Fruit fly (Drosophila melanogaster) whole organism, embryonic: ENCODE results near the gene NdufA3.

Source experiments
- Atf6 ChIP-seq: fragments of 200-800 bp; sonication (Bioruptor generic); IDR thresholded peaks from 2 replicates; pipeline ENCODE4 v1.3.6; 2022; ENCODE audit warnings: missing biosample characterization, missing genetic modification characterization
- CG10366 ChIP-seq: fragments of 200-800 bp; sonication (Bioruptor generic); IDR thresholded peaks from 2 replicates; pipeline ENCODE4 v1.3.6; 2022; ENCODE audit warnings: missing biosample characterization, missing genetic modification characterization
- CG10543 ChIP-seq: fragments of 200-800 bp; sonication (Bioruptor generic); optimal IDR thresholded peaks from 3 replicates; lab custom pipeline; 2017; ENCODE audit warnings: missing biosample characterization, mild to moderate bottlenecking, missing genetic modification characterization, moderate library complexity
- CG13287 ChIP-seq: fragments of 200-800 bp; sonication (Bioruptor generic); IDR thresholded peaks from 2 replicates; pipeline ENCODE4 v1.3.6; 2022; ENCODE audit warnings: missing biosample characterization, missing genetic modification characterization; ENCODE audit not compliant: partially characterized antibody
- CG13424 ChIP-seq: fragments of 200-800 bp; sonication (Bioruptor generic); optimal IDR thresholded peaks from 2 replicates; lab custom pipeline; 2019; ENCODE audit warnings: missing biosample characterization, mild to moderate bottlenecking, missing genetic modification characterization, moderate library complexity
- CG14860 ChIP-seq: fragments of 200-800 bp; sonication (Bioruptor generic); IDR thresholded peaks from 3 replicates; pipeline ENCODE4 v1.3.6; 2022; ENCODE audit warnings: missing biosample characterization, missing genetic modification characterization; ENCODE audit not compliant: partially characterized antibody
- CG15514 ChIP-seq: fragments of 200-800 bp; sonication (Bioruptor generic); optimal IDR thresholded peaks from 3 replicates; lab custom pipeline; 2017; ENCODE audit warnings: missing biosample characterization, missing genetic modification characterization, mild to moderate bottlenecking, moderate library complexity, missing genetic modification reagents
- CG16813 ChIP-seq: fragments of 200-800 bp; sonication (Bioruptor generic); IDR thresholded peaks from 3 replicates; pipeline ENCODE4 v1.3.6; 2022; ENCODE audit warnings: missing biosample characterization, missing genetic modification characterization; ENCODE audit not compliant: partially characterized antibody
- CG2678 ChIP-seq: fragments of 200-800 bp; sonication (Bioruptor generic); optimal IDR thresholded peaks from 3 replicates; lab custom pipeline; 2019; ENCODE audit warnings: missing biosample characterization, mild to moderate bottlenecking, missing genetic modification characterization, moderate library complexity
- CG30020 ChIP-seq: fragments of 200-800 bp; optimal IDR thresholded peaks from 2 replicates; lab custom pipeline; 2019; ENCODE audit warnings: missing biosample characterization, mild to moderate bottlenecking, missing genetic modification characterization, moderate library complexity
- CG32532 ChIP-seq: fragments of 200-800 bp; sonication (Bioruptor generic); IDR thresholded peaks from 2 replicates; pipeline ENCODE4 v1.3.6; 2022; ENCODE audit warnings: missing biosample characterization, missing genetic modification characterization
- CG34224 ChIP-seq: fragments of 200-800 bp; sonication (Bioruptor generic); IDR thresholded peaks from 3 replicates; pipeline ENCODE4 v1.3.6; 2022; ENCODE audit warnings: missing biosample characterization, missing genetic modification characterization; ENCODE audit not compliant: partially characterized antibody
- CG6791 ChIP-seq: fragments of 200-800 bp; sonication (Bioruptor generic); IDR thresholded peaks from 3 replicates; pipeline ENCODE4 v1.3.6; 2022; ENCODE audit warnings: missing biosample characterization, missing genetic modification characterization; ENCODE audit not compliant: partially characterized antibody
- CG7963 ChIP-seq: fragments of 200-800 bp; sonication (Bioruptor generic); IDR thresholded peaks from 3 replicates; pipeline ENCODE4 v1.3.6; 2022; ENCODE audit warnings: missing biosample characterization, missing genetic modification characterization; ENCODE audit not compliant: partially characterized antibody
- CrebB ChIP-seq: fragments of 200-800 bp; sonication (Bioruptor generic); optimal IDR thresholded peaks from 3 replicates; lab custom pipeline; 2018; ENCODE audit warnings: missing biosample characterization, mild to moderate bottlenecking, missing genetic modification characterization
- D19A ChIP-seq: fragments of 200-800 bp; optimal IDR thresholded peaks from 3 replicates; lab custom pipeline; 2019; ENCODE audit warnings: missing biosample characterization, mild to moderate bottlenecking, missing genetic modification characterization, moderate library complexity
- Doc3 ChIP-seq: fragments of 200-800 bp; sonication (Bioruptor generic); IDR thresholded peaks from 3 replicates; pipeline ENCODE4 v1.3.6; 2022; ENCODE audit warnings: missing biosample characterization, missing genetic modification characterization; ENCODE audit not compliant: partially characterized antibody
- Fer3 ChIP-seq: fragments of 200-800 bp; sonication (Bioruptor generic); optimal IDR thresholded peaks from 2 replicates; lab custom pipeline; 2018; ENCODE audit warnings: missing biosample characterization, mild to moderate bottlenecking, missing genetic modification characterization, moderate library complexity
- Gug ChIP-seq: fragments of 200-800 bp; sonication (Bioruptor generic); IDR thresholded peaks from 4 replicates; pipeline ENCODE4 v1.3.6; 2022; ENCODE audit warnings: missing biosample characterization, missing genetic modification characterization
- HLH4C ChIP-seq: fragments of 200-800 bp; sonication (Bioruptor generic); IDR thresholded peaks from 3 replicates; pipeline ENCODE4 v1.3.6; 2022; ENCODE audit warnings: missing biosample characterization, missing genetic modification characterization; ENCODE audit not compliant: partially characterized antibody
- Hr39 ChIP-seq: fragments of >200 bp; optimal IDR thresholded peaks from 2 replicates; lab custom pipeline; 2017
- Lim3 ChIP-seq: fragments of 200-800 bp; sonication (Bioruptor generic); IDR thresholded peaks from 2 replicates; pipeline ENCODE4 v1.3.6; 2022; ENCODE audit warnings: missing biosample characterization, missing genetic modification characterization
- Myb ChIP-seq: fragments of 200-800 bp; sonication (Bioruptor generic); optimal IDR thresholded peaks from 2 replicates; lab custom pipeline; 2016; ENCODE audit warnings: missing biosample characterization, missing genetic modification characterization
- NC2β ChIP-seq: fragments of 200-800 bp; sonication (Bioruptor generic); optimal IDR thresholded peaks from 2 replicates; lab custom pipeline; 2016; ENCODE audit warnings: missing biosample characterization, missing genetic modification characterization
- Neu2 ChIP-seq: fragments of 200-800 bp; sonication (Bioruptor generic); optimal IDR thresholded peaks from 3 replicates; lab custom pipeline; 2016; ENCODE audit warnings: missing biosample characterization, missing genetic modification characterization, borderline replicate concordance
- Nf-YA ChIP-seq: fragments of 200-800 bp; sonication (Bioruptor generic); IDR thresholded peaks from 2 replicates; pipeline ENCODE4 v1.3.6; 2022; ENCODE audit warnings: missing biosample characterization, missing genetic modification characterization
- Six4 ChIP-seq: fragments of 200-800 bp; sonication (Bioruptor generic); optimal IDR thresholded peaks from 2 replicates; lab custom pipeline; 2016; ENCODE audit warnings: missing biosample characterization, missing genetic modification characterization
- Sox102F ChIP-seq: fragments of 200-800 bp; sonication (Bioruptor generic); optimal IDR thresholded peaks from 2 replicates; lab custom pipeline; 2018; ENCODE audit warnings: missing biosample characterization, mild to moderate bottlenecking, missing genetic modification characterization, moderate library complexity
- Trl ChIP-seq, 3 experiments: fragments of >200 bp in 2 of 3; fragments of 200-800 bp in 1 of 3; sonication (Bioruptor generic) in 1 of 3; optimal IDR thresholded peaks; 2 replicates in 1 of 3; 3 replicates in 2 of 3; lab custom pipeline; 2016 to 2017; ENCODE audit warnings: missing biosample characterization in 1 of 3, missing genetic modification characterization in 1 of 3
- Usf ChIP-seq: fragments of 200-800 bp; sonication (Bioruptor generic); optimal IDR thresholded peaks from 2 replicates; lab custom pipeline; 2017; ENCODE audit warnings: missing genotype, missing biosample characterization, missing genetic modification characterization
- Vsx1 ChIP-seq: fragments of 200-800 bp; sonication (Bioruptor generic); optimal IDR thresholded peaks from 2 replicates; lab custom pipeline; 2017; ENCODE audit warnings: missing biosample characterization, mild to moderate bottlenecking, missing genetic modification characterization, missing genetic modification reagents
- ato ChIP-seq: fragments of 200-800 bp; sonication (Bioruptor generic); IDR thresholded peaks from 2 replicates; pipeline ENCODE4 v1.3.6; 2022; ENCODE audit warnings: missing biosample characterization, missing genetic modification characterization; ENCODE audit not compliant: partially characterized antibody
- bsh ChIP-seq, 2 experiments: fragments of 200-800 bp; sonication (Bioruptor generic); optimal IDR thresholded peaks; 2 replicates each; lab custom pipeline; 2017 to 2018; ENCODE audit warnings: mild to moderate bottlenecking in 2 of 2, missing biosample characterization in 2 of 2, missing genetic modification characterization in 2 of 2, moderate library complexity in 1 of 2
- dysf ChIP-seq: fragments of 200-800 bp; sonication (Bioruptor generic); IDR thresholded peaks from 3 replicates; pipeline ENCODE4 v1.3.6; 2022; ENCODE audit warnings: missing biosample characterization, missing genetic modification characterization
- exex ChIP-seq: fragments of 200-800 bp; sonication (Bioruptor generic); optimal IDR thresholded peaks from 4 replicates; lab custom pipeline; 2018; ENCODE audit warnings: missing biosample characterization, mild to moderate bottlenecking, missing genetic modification characterization, moderate library complexity
- gfzf ChIP-seq: fragments of 200-800 bp; sonication (Bioruptor generic); optimal IDR thresholded peaks from 2 replicates; lab custom pipeline; 2016; ENCODE audit warnings: missing biosample characterization, mild to moderate bottlenecking, missing genetic modification characterization, moderate library complexity
- klu ChIP-seq: fragments of 200-800 bp; sonication (Bioruptor generic); IDR thresholded peaks from 2 replicates; pipeline ENCODE4 v1.3.6; 2022; ENCODE audit warnings: missing biosample characterization, missing genetic modification characterization
- pfk ChIP-seq: fragments of 200-800 bp; sonication (Bioruptor generic); optimal IDR thresholded peaks from 2 replicates; lab custom pipeline; 2018; ENCODE audit warnings: missing biosample characterization, mild to moderate bottlenecking, missing genetic modification characterization, moderate library complexity
- pita ChIP-seq: fragments of 200-800 bp; sonication (Bioruptor generic); optimal IDR thresholded peaks from 2 replicates; lab custom pipeline; 2017; ENCODE audit warnings: missing biosample characterization, mild to moderate bottlenecking, missing genetic modification characterization
- sens ChIP-seq: fragments of 200-800 bp; sonication (Bioruptor generic); peaks from one replicate; lab custom pipeline; 2016; ENCODE audit warnings: missing biosample characterization, missing genetic modification characterization
- sim ChIP-seq: fragments of 200-800 bp; sonication (Bioruptor generic); IDR thresholded peaks from 2 replicates; pipeline ENCODE4 v1.3.6; 2022; ENCODE audit warnings: missing biosample characterization, missing genetic modification characterization
- so ChIP-seq: fragments of 200-800 bp; sonication (Bioruptor generic); IDR thresholded peaks from 3 replicates; pipeline ENCODE4 v1.3.6; 2022; ENCODE audit warnings: missing biosample characterization, missing genetic modification characterization
- tin ChIP-seq: fragments of 200-800 bp; sonication (Bioruptor generic); optimal IDR thresholded peaks from 3 replicates; lab custom pipeline; 2016; ENCODE audit warnings: missing biosample characterization, missing genetic modification characterization
- trem ChIP-seq: fragments of 200-800 bp; optimal IDR thresholded peaks from 3 replicates; lab custom pipeline; 2019; ENCODE audit warnings: missing biosample characterization, mild to moderate bottlenecking, missing genetic modification characterization, moderate library complexity
- vvl ChIP-seq: fragments of 200-800 bp; sonication (Bioruptor generic); IDR thresholded peaks from 2 replicates; pipeline ENCODE4 v1.3.6; 2022; ENCODE audit warnings: missing biosample characterization, missing genetic modification characterization

The NdufA3 gene

DNA sequence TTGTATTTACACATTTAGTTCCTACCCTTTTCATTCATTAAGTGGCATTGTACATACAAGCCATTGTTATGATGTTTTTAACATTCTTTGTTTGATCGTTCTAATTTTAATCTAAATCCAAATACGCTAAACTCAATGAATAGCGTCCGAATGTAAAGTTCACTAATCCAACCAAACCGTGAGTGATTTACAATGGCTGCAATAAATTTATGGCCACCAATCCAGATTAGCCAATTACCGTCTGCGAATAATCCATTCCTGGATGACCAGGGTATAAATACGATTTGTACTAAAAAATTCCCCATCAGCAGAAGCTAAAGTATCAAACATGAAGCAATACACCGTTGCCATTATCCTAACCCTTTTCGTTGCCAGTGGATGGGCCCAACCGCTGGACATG is 31.5 kb upstream of the NdufA3 start, which contains the start of gene CG12057:
CG12057 (plus strand) TSS at position 301 of the 400 bp plus-strand sequence.
- TF ChIP-seq CG2678, result no peak
- TF ChIP-seq NC2β, result no peak
- no peak for TF ChIP-seq CG13424
- TF ChIP-seq Fer3 (tag; lab: Kevin White, UChicago), result no peak
- no peak for TF ChIP-seq Lim3 (GFP tag; lab: Robert Waterston, UW)
- TF ChIP-seq so, result no peak
- no peak for TF ChIP-seq Gug
- no peak for TF ChIP-seq bsh (GFP tag; optimal IDR thresholded peaks at IDR 0.05; lab: Kevin White, UChicago)
- no peak for TF ChIP-seq vvl (GFP tag; lab: Robert Waterston, UW)
- no peak for TF ChIP-seq Hr39
- no peak for TF ChIP-seq Sox102F (GFP tag; lab: Kevin White, UChicago)
- no peak for TF ChIP-seq CG10543
- TF ChIP-seq Neu2 (GFP tag; lab: Kevin White, UChicago), result no peak
- TF ChIP-seq, all 482 proteins: peak for 0

DNA sequence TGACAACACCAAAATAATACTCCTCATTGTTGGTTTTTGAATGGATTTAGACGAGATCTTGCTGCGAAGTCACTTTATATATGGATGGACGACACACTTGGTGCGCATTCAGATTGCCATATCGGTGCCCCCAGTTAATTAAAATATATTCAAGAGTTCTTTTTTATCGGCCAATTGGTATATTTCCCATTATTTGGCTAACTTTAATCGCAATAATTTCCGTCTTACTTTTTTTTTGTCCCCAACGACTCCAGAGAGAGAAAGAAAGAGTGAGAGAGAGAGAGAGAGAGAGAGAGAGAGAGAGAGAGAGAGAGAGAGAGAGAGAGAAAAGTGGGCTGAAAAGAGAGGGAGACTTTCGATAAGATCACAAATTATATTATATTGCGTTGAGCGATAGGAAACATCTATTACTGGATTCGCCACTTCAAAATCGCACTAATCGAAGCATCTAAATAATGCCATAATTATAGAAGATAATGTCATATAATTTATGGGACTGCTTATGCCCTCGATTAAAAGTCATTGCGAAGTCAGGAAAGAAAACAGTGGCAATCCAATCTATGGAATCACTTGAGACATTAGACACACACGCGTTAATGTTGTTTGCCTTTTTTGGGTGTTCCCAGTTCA is 30.8 kb upstream of the NdufA3 start, which contains the start of gene CG12115:
CG12115 (minus strand) TSS at position 51 of the 630 bp plus-strand sequence.
- TF ChIP-seq CG15514 (GFP tag; lab: Kevin White, UChicago), result peak; percentile 2
- peak; percentile 32 for TF ChIP-seq sens (GFP tag; lab: Kevin White, UChicago)
- no peak for TF ChIP-seq CG10366 (GFP tag; lab: Robert Waterston, UW)
- TF ChIP-seq Trl (optimal IDR thresholded peaks at IDR 0.05; lab: Kevin White, UChicago), result peak in 1 of 2 experiments; percentile 80
- TF ChIP-seq Trl (GFP tag; optimal IDR thresholded peaks at IDR 0.05; lab: Kevin White, UChicago), result no peak
- TF ChIP-seq Atf6, result no peak
- TF ChIP-seq exex (tag; lab: Kevin White, UChicago), result peak; percentile 92
- TF ChIP-seq, all 482 proteins: peak for 4

dm6 chrX:9187429-9187828 is 27.6 kb upstream of the NdufA3 start:
- 0 out of 2 replicates have a peak, but pooled peaks have one; percentile 35 for TF ChIP-seq ato (GFP tag; lab: Robert Waterston, UW)
- no peak for TF ChIP-seq Usf
- no peak for TF ChIP-seq vvl (GFP tag; lab: Robert Waterston, UW)
- TF ChIP-seq Vsx1 (GFP tag; lab: Kevin White, UChicago), result no peak
- TF ChIP-seq pita, result no peak
- TF ChIP-seq CrebB (tag; lab: Kevin White, UChicago), result no peak
- no peak for TF ChIP-seq pfk (GFP tag; lab: Kevin White, UChicago)
- no peak for TF ChIP-seq sim (GFP tag; lab: Robert Waterston, UW)
- TF ChIP-seq sens (GFP tag; lab: Kevin White, UChicago), result peak; percentile 66
- 0 out of 3 replicates have a peak, but pooled peaks have one; percentile 23 for TF ChIP-seq Doc3 (GFP tag; lab: Robert Waterston, UW)
- no peak for TF ChIP-seq trem (tag; lab: Kevin White, UChicago)
- TF ChIP-seq klu, result no peak
- 0 out of 3 replicates have a peak, but pooled peaks have one; percentile 20 for TF ChIP-seq CG7963
- no peak for TF ChIP-seq tin (GFP tag; lab: Kevin White, UChicago)
- no peak for TF ChIP-seq Six4
- TF ChIP-seq CG30020 (tag; lab: Kevin White, UChicago), result no peak
- peak; percentile 65 for TF ChIP-seq HLH4C (GFP tag; lab: Robert Waterston, UW)
- peak; percentile 10 for TF ChIP-seq gfzf (GFP tag; lab: Kevin White, UChicago)
- 0 out of 3 replicates have a peak, but pooled peaks have one; percentile 34 for TF ChIP-seq CG14860 (GFP tag; lab: Robert Waterston, UW)
- no peak for TF ChIP-seq D19A
- no peak for TF ChIP-seq CG2678
- TF ChIP-seq CG13287 (GFP tag; lab: Robert Waterston, UW), result peak; percentile 53
- no peak for TF ChIP-seq CG32532 (GFP tag; lab: Robert Waterston, UW)
- peak; percentile 75 for TF ChIP-seq CG6791
- no peak for TF ChIP-seq dysf (GFP tag; lab: Robert Waterston, UW)
- peak; percentile 47; the same call in 1 of the 3 replicates for TF ChIP-seq CG16813
- peak; percentile 12 for TF ChIP-seq Myb (GFP tag; lab: Kevin White, UChicago)
- no peak for TF ChIP-seq Nf-YA (GFP tag; lab: Robert Waterston, UW)
- TF ChIP-seq CG34224 (GFP tag; lab: Robert Waterston, UW), result peak; percentile 27; the same call in 1 of the 3 replicates
